Fruit fly (Drosophila melanogaster) whole organism, embryonic: ENCODE data around the gene Oatp74D.

ENCODE experiments used
- CG10209 ChIP-seq: fragments of 200-800 bp; sonication (Bioruptor generic); optimal IDR thresholded peaks from 3 replicates; lab custom pipeline; 2017; ENCODE audit warnings: missing biosample characterization, mild to moderate bottlenecking, missing genetic modification characterization, missing genetic modification reagents
- CG13775 ChIP-seq: fragments of 200-800 bp; sonication (Bioruptor generic); optimal IDR thresholded peaks from 3 replicates; lab custom pipeline; 2017; ENCODE audit warnings: missing biosample characterization, mild to moderate bottlenecking, missing genetic modification characterization
- CG31441 ChIP-seq: fragments of 200-800 bp; sonication (Bioruptor generic); IDR thresholded peaks from 2 replicates; pipeline ENCODE4 v1.3.6; 2022; ENCODE audit warnings: missing biosample characterization, missing genetic modification characterization
- Gug ChIP-seq: fragments of 200-800 bp; sonication (Bioruptor generic); IDR thresholded peaks from 4 replicates; pipeline ENCODE4 v1.3.6; 2022; ENCODE audit warnings: missing biosample characterization, missing genetic modification characterization
- al ChIP-seq: fragments of 200-800 bp; sonication (Bioruptor generic); IDR thresholded peaks from 2 replicates; pipeline ENCODE4 v1.3.6; 2022; ENCODE audit warnings: missing biosample characterization, missing genetic modification characterization
- ci ChIP-seq: fragments of 200-800 bp; sonication (Bioruptor generic); IDR thresholded peaks from 3 replicates; pipeline ENCODE4 v1.3.6; 2022; ENCODE audit warnings: missing biosample characterization, missing genetic modification characterization
- crol ChIP-seq: fragments of 200-800 bp; sonication (Bioruptor generic); IDR thresholded peaks from 2 replicates; pipeline ENCODE4 v1.3.6; 2022; ENCODE audit warnings: missing biosample characterization, missing genetic modification characterization
- ranshi ChIP-seq: fragments of 200-800 bp; sonication (Bioruptor generic); IDR thresholded peaks from 2 replicates; pipeline ENCODE4 v1.3.6; 2022; ENCODE audit warnings: missing biosample characterization, missing genetic modification characterization
- wor ChIP-seq: fragments of 200-800 bp; sonication (Bioruptor generic); IDR thresholded peaks from 2 replicates; pipeline ENCODE4 v1.3.6; 2022; ENCODE audit warnings: missing biosample characterization, missing genetic modification characterization
- zfh1 ChIP-seq: fragments of 200-800 bp; sonication (Bioruptor generic); IDR thresholded peaks from 3 replicates; pipeline ENCODE4 v1.3.6; 2022; ENCODE audit warnings: missing biosample characterization, missing genetic modification characterization

dm6 chr3L:17444569-17444968, 42.3 kb upstream of the Oatp74D start:
- TF ChIP-seq crol (GFP tag; lab: Robert Waterston, UW) (no peak), wor (no peak), zfh1 (no peak), ranshi (no peak), ci (no peak), Gug (GFP tag; lab: Robert Waterston, UW) (no peak), CG10209 (GFP tag; lab: Kevin White, UChicago) (no peak), CG31441 (GFP tag; lab: Robert Waterston, UW) (no peak), CG13775 (GFP tag; lab: Kevin White, UChicago) (no peak), al (no peak)
